Fruit fly (Drosophila melanogaster) Kc167 (cell line): ENCODE data around the gene CG4287.

ENCODE experiments used
- Myc ChIP-seq: fragments of >200 bp; optimal IDR thresholded peaks from 2 replicates; lab custom pipeline; 2017; ENCODE audit warnings: missing external identifiers
- Sin3A ChIP-seq: fragments of >200 bp; optimal IDR thresholded peaks from 2 replicates; lab custom pipeline; 2018; ENCODE audit warnings: missing external identifiers
- h ChIP-seq: fragments of >200 bp; optimal IDR thresholded peaks from 3 replicates; lab custom pipeline; 2018; ENCODE audit warnings: missing external identifiers
- insv ChIP-seq: fragments of >200 bp; optimal IDR thresholded peaks from 3 replicates; lab custom pipeline; 2018; ENCODE audit warnings: missing external identifiers
- psq ChIP-seq: fragments of >200 bp; optimal IDR thresholded peaks from 2 replicates; lab custom pipeline; 2017; ENCODE audit warnings: missing external identifiers
- ttk ChIP-seq: sonication (Bioruptor generic); optimal IDR thresholded peaks from 2 replicates; lab custom pipeline; 2017; ENCODE audit warnings: missing external identifiers

Gene CG4287

dm6 chr3R:15993815-15994572 is 30.3 kb upstream of the CG4287 start:
- TF ChIP-seq insv (lab: Kevin White, UChicago) (no peak), Sin3A (lab: Kevin White, UChicago) (no peak), Myc (lab: Kevin White, UChicago) (no peak), ttk (lab: Kevin White, UChicago) (no peak), psq (no peak), h (no peak)

- TF ChIP-seq Sin3A (lab: Kevin White, UChicago) (no peak), h (no peak), ttk (lab: Kevin White, UChicago) (no peak), Myc (lab: Kevin White, UChicago) (no peak), insv (lab: Kevin White, UChicago) (no peak), psq (no peak)
These were observed 29.6 kb upstream of the CG4287 start for dm6 chr3R:15993139-15993804.

DNA sequence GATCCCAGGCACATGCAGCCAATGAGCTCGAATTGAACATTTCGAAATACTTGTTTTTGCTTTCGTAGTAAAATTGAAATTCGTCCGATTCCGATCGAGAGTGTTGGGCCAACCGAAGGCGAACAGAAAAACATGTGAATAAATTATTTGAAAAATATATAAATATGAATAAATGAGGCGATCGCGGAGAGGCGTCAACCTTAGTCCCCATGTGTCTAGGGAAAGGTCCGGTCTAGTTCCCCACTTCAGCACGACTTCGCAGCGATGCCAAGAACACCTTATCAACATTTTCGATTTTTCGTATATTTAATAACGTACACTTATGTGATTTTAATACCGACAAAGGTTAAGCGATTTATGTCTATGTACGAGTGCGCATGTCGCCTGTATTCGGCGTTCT is 27.9 kb upstream of the CG4287 start:
- no peak for TF ChIP-seq Myc (lab: Kevin White, UChicago)
- no peak for TF ChIP-seq h
- TF ChIP-seq insv (lab: Kevin White, UChicago): no peak
- TF ChIP-seq Sin3A (lab: Kevin White, UChicago): no peak
- no peak for TF ChIP-seq psq
- TF ChIP-seq ttk (lab: Kevin White, UChicago): no peak

- TF ChIP-seq psq: no peak
- TF ChIP-seq insv (lab: Kevin White, UChicago): no peak
- TF ChIP-seq ttk (lab: Kevin White, UChicago): no peak
- no peak for TF ChIP-seq Sin3A (lab: Kevin White, UChicago)
- TF ChIP-seq h: no peak
- TF ChIP-seq Myc (lab: Kevin White, UChicago): no peak
These were observed 25.7 kb upstream of the CG4287 start for dm6 chr3R:15989217-15989921.

- TF ChIP-seq insv (lab: Kevin White, UChicago) (no peak), ttk (lab: Kevin White, UChicago) (no peak), h (no peak), psq (no peak), Myc (lab: Kevin White, UChicago) (no peak), Sin3A (lab: Kevin White, UChicago) (no peak)
These were observed 24.7 kb upstream of the CG4287 start for dm6 chr3R:15988353-15988752.

DNA sequence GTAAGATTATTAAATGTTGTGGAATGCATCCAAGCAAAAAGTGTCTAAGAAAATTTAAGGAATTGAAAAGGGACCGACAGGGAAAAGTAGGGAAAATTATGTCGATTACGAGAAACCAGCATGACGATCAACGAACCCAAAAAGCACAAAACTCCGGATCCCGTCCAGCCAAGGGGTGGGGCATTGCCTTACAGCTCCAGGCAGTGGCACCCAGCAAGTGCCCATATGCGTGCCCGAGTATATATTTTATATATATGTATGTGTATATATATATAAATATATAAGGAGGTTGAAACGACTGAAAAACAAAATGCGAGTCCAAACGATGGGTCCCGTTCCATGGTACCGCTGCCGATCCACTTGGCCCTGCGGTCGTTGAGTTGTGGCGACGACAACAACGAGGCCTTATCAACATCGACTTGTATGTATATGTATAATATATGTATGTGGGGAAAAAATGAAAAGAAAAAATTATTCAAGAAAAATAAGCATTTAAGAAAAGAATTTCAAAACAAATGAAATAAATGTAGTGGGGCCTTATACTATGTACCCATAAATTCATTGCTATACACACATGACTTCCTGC is 23.5 kb upstream of the CG4287 start:
- TF ChIP-seq Sin3A (lab: Kevin White, UChicago): no peak
- TF ChIP-seq Myc (lab: Kevin White, UChicago): no peak
- no peak for TF ChIP-seq insv (lab: Kevin White, UChicago)
- no peak for TF ChIP-seq ttk (lab: Kevin White, UChicago)
- TF ChIP-seq psq: no peak
- TF ChIP-seq h: no peak

DNA sequence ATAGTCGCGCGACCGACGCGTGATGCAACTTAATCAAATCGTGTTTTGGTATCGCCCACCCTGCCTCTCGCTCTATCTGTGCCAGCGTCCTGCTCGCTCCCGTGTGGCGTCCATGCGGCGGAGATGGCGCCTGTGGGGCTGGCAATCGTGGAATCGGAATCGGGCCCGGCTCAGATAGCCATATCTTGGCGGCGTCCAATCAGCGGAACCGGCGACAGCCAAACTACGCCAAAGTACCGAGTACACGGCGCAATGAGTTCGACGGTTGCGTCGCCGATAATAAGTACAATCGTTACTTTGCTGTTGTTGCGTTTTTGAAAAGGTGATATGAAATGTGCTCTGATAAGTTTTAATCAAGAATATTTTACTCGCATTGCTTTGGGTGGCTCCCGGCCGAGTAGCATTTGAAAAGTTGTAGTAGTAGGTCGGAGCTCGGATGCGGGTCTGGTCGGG is 22.1 kb upstream of the CG4287 start, which contains the start of gene srp:
TSS of gene srp (plus strand) at position 391 of the 453 bp plus-strand sequence.
- TF ChIP-seq ttk (lab: Kevin White, UChicago): no peak
- TF ChIP-seq psq: no peak
- no peak for TF ChIP-seq Sin3A (lab: Kevin White, UChicago)

DNA sequence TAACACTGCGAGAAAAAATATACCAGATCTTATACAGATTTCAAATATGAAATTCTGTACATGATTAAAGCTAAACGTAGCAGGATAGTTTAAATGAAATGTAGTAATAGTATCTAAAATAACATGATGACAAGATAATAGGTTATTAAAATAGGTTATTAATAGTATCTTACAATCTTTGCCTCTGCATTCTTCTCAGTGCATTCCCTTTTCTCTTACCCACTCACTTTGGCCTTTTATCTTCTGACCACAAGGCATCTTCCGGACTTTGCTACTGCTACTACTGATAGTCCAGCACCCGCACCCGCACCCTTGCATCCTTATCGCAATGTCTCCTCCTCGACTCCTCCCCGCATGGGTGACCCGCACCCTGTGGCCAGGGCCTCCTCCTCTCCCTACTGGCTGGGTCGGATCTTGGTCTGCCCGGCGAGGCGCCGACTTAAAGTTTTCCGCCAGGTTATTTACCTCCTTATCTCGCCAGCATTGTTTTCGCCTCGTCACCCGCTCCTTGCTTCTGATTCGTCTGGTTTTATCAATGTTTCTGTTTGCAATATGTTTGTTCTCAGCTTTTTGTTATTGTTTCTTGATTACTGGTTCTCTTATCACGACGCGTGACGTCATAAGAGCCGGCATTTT is 20.9 kb upstream of the CG4287 start:
- TF ChIP-seq h: no peak

- TF ChIP-seq insv (lab: Kevin White, UChicago) (no peak), h (no peak)
These were observed 20.0 kb upstream of the CG4287 start for dm6 chr3R:15983541-15984229.

DNA sequence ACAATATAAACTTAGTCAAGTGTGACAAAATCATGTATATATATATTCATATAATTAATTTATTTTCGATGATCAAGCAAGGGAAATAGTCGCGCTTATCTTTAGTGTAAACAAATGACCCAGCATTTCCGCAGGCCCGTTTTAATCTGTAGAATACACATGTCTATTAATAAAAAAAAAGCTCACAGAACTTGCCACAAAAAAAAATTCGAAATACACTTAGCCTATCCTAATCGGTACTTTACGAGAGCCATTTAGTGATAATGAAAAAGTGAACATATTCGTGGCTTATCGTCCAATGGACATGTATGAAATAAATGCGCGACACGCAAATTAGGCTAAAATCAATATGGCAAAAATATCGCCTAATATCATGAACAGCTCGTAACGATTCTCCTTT is 11.5 kb upstream of the CG4287 start:
- no peak for TF ChIP-seq insv (lab: Kevin White, UChicago)
- no peak for TF ChIP-seq h
- TF ChIP-seq psq: no peak
- no peak for TF ChIP-seq Sin3A (lab: Kevin White, UChicago)

DNA sequence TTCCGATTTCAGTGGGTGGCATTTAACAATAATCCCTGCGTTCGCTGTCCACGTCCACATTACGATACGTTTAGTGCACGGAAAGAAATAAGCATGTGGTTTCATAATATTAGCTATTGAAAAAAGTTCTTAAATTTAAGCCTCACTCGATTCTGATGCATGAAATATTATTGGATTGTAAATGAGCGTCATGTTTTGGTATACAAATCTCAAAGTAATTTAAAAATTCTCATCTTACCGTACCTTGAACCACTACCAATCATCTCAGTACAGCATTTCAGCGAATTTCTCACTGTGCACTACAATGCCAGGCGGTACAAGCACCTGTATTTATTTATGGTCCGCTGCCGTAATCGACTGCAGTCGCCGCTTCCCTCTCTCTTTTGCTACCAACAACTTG is 10.6 kb upstream of the CG4287 start:
- TF ChIP-seq h: no peak
- peak; percentile 30 for TF ChIP-seq ttk (lab: Kevin White, UChicago)
